Fruit fly (Drosophila melanogaster): ENCODE results near the gene IntS9.

Gene IntS9

dm6 chr3L:16100059-16100458 is 5.4 kb downstream of the IntS9 start, which contains the start of gene IleRS-m:
Gene IleRS-m (plus strand): TSS chr3L:16100280.
- TF ChIP-seq Myc (optimal IDR thresholded peaks at IDR 0.05): peak; percentile 51
- TF ChIP-seq sv (GFP tag; optimal IDR thresholded peaks at IDR 0.05): no peak

dm6 chr3L:16097393-16097884 is 8.0 kb downstream of the IntS9 start, which contains the start of the genes CG13074 and ATPsynbetaL:
Gene CG13074 (minus strand): TSS chr3L:16097493.
Gene ATPsynbetaL (plus strand): TSS chr3L:16097834.
- TF ChIP-seq rgr (GFP tag; optimal IDR thresholded peaks at IDR 0.05): no peak

DNA sequence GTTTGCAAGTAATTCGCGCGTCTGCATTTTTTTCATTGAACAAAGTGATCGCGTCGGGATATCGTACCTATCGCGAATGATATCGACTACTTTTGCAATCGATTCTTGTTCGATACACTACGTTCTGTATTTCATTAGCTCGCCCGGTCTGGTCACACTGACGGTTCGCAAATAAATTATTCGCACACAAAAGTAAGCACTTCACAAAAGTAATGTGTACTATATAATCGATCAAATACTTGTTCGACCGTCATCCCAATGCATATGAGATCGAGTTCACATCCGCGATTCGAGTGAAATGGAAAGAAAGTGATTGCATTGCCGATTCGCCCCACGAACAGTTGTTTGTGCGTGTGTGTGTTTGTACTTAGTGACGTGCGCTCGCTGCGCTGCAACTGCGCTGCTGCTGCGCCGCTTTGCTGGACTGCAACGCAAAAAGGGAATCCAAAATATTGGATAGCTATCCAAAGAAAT is 15.1 kb downstream of the IntS9 start, which contains the start of the genes CG5235 and ClC-c:
TSS of gene CG5235 (minus strand) at position 63 of the 474 bp plus-strand sequence.
TSS of gene ClC-c (plus strand) at position 125 of the 474 bp plus-strand sequence.
- TF ChIP-seq GATAd (GFP tag; optimal IDR thresholded peaks at IDR 0.05) (no peak), Rel (GFP tag; optimal IDR thresholded peaks at IDR 0.05) (no peak), Rel (tag; optimal IDR thresholded peaks at IDR 0.05) (peak; percentile 65), rgr (GFP tag; optimal IDR thresholded peaks at IDR 0.05) (peak; percentile 14), CG32264 (GFP tag; optimal IDR thresholded peaks at IDR 0.05) (no peak), fru (GFP tag; optimal IDR thresholded peaks at IDR 0.05) (peak; percentile 63)

- TF ChIP-seq dmrt93B (GFP tag; optimal IDR thresholded peaks at IDR 0.05): no peak
- TF ChIP-seq OdsH (GFP tag; optimal IDR thresholded peaks at IDR 0.05): no peak
- no peak for TF ChIP-seq Jra (GFP tag; optimal IDR thresholded peaks at IDR 0.05)
- peak; percentile 17 for TF ChIP-seq sv (GFP tag; optimal IDR thresholded peaks at IDR 0.05)
- TF ChIP-seq Hnf4 (GFP tag; optimal IDR thresholded peaks at IDR 0.05): peak; percentile 7
- TF ChIP-seq rgr (GFP tag; optimal IDR thresholded peaks at IDR 0.05): no peak
- no peak for TF ChIP-seq N (GFP tag; optimal IDR thresholded peaks at IDR 0.05)
- no peak for TF ChIP-seq CG32264 (GFP tag; optimal IDR thresholded peaks at IDR 0.05)
- no peak for TF ChIP-seq Dfd (GFP tag; optimal IDR thresholded peaks at IDR 0.05)
- TF ChIP-seq dsf (GFP tag; optimal IDR thresholded peaks at IDR 0.05; ENCODE audit: borderline replicate concordance): no peak
- no peak for TF ChIP-seq h (GFP tag; optimal IDR thresholded peaks at IDR 0.05)
- TF ChIP-seq Mio (GFP tag; optimal IDR thresholded peaks at IDR 0.05): no peak
- no peak for TF ChIP-seq Sp1 (GFP tag; optimal IDR thresholded peaks at IDR 0.05)
- TF ChIP-seq pan (optimal IDR thresholded peaks at IDR 0.05): no peak
- TF ChIP-seq Dif (GFP tag; optimal IDR thresholded peaks at IDR 0.05; ENCODE audit: partially characterized antibody): no peak
- TF ChIP-seq HLH106 (tag; optimal IDR thresholded peaks at IDR 0.05): peak; percentile 1
- no peak for TF ChIP-seq lola (GFP tag; optimal IDR thresholded peaks at IDR 0.05)
- TF ChIP-seq foxo (GFP tag; optimal IDR thresholded peaks at IDR 0.05): peak in 1 of 2 experiments; percentile 50
- no peak for TF ChIP-seq tai (GFP tag; optimal IDR thresholded peaks at IDR 0.05)
These were observed 18.1 kb downstream of the IntS9 start, which contains the start of gene Tasp1 for dm6 chr3L:16087323-16087816. Gene Tasp1 (minus strand): TSS chr3L:16087525.

DNA sequence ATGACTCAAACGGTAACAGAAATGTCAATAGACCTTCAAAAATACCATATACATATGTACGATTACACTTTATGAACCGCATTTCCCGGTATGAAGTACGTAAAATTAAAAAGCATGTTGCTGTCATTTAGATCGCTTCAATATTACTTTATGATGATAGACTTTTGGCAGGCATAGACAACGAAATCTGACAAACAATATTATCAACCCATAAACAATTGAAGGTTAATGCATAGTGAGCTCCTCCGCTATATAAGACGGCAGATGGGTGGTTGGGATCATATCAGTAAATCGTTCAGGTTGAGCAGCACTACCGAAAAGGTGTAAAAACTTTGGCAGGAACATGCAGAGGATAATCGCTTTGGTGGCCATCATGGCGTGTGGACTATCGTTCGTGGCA is 21.7 kb downstream of the IntS9 start, which contains the start of gene CG13075:
TSS of gene CG13075 (plus strand) at position 301 of the 400 bp plus-strand sequence.
- TF ChIP-seq pan (optimal IDR thresholded peaks at IDR 0.05) (no peak), Vsx2 (GFP tag; optimal IDR thresholded peaks at IDR 0.05; ENCODE audit: partially characterized antibody) (no peak), Jra (GFP tag; optimal IDR thresholded peaks at IDR 0.05) (no peak), CG32264 (GFP tag; optimal IDR thresholded peaks at IDR 0.05) (no peak), fru (GFP tag; optimal IDR thresholded peaks at IDR 0.05) (no peak), jim (GFP tag; optimal IDR thresholded peaks at IDR 0.05) (no peak), rgr (GFP tag; optimal IDR thresholded peaks at IDR 0.05) (no peak), sage (GFP tag; optimal IDR thresholded peaks at IDR 0.05) (no peak), Myc (optimal IDR thresholded peaks at IDR 0.05) (no peak), br (GFP tag; optimal IDR thresholded peaks at IDR 0.05) (no peak), dmrt93B (GFP tag; optimal IDR thresholded peaks at IDR 0.05) (no peak), ey (GFP tag; optimal IDR thresholded peaks at IDR 0.05) (no peak), Sp1 (GFP tag; optimal IDR thresholded peaks at IDR 0.05) (no peak), dsf (GFP tag; optimal IDR thresholded peaks at IDR 0.05; ENCODE audit: borderline replicate concordance) (no peak), Abd-B (GFP tag; optimal IDR thresholded peaks at IDR 0.05) (no peak), Hnf4 (GFP tag; optimal IDR thresholded peaks at IDR 0.05) (no peak), N (GFP tag; optimal IDR thresholded peaks at IDR 0.05) (no peak)

DNA sequence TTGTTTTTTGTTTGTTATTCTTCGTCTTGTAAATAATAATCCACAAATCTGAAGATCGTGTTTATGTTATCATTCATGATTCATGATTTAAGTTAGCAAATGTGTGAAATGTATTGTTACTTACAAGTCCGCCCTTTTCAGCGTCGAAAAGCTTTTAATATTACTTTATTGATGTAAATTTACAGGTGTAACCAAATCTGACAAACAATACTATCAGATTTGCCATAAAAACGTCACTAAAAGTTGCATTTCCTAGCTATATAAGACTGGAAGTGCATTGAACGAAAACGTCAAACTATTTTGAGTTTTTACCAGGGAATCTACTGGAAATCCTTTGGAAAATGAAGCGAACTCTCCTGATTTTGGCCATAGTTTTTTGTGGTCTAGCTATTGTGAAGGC is 23.2 kb downstream of the IntS9 start, which contains the start of gene CG33258:
TSS of gene CG33258 (plus strand) at position 301 of the 400 bp plus-strand sequence.
- TF ChIP-seq psq (GFP tag; optimal IDR thresholded peaks at IDR 0.05) (no peak), rgr (GFP tag; optimal IDR thresholded peaks at IDR 0.05) (no peak), Abd-B (GFP tag; optimal IDR thresholded peaks at IDR 0.05) (no peak), CG32264 (GFP tag; optimal IDR thresholded peaks at IDR 0.05) (no peak), dsf (GFP tag; optimal IDR thresholded peaks at IDR 0.05; ENCODE audit: borderline replicate concordance) (no peak), sage (GFP tag; optimal IDR thresholded peaks at IDR 0.05) (no peak), Sp1 (GFP tag; optimal IDR thresholded peaks at IDR 0.05) (no peak), Hr78 (GFP tag; optimal IDR thresholded peaks at IDR 0.05) (no peak), fru (GFP tag; optimal IDR thresholded peaks at IDR 0.05) (no peak), woc (GFP tag; optimal IDR thresholded peaks at IDR 0.05) (no peak), lola (GFP tag; optimal IDR thresholded peaks at IDR 0.05) (no peak), Myc (optimal IDR thresholded peaks at IDR 0.05) (no peak), GATAd (GFP tag; optimal IDR thresholded peaks at IDR 0.05) (no peak), jim (GFP tag; optimal IDR thresholded peaks at IDR 0.05) (no peak), br (GFP tag; optimal IDR thresholded peaks at IDR 0.05) (no peak)

Data from whole organism, wandering third instar larva.